Worm (Caenorhabditis elegans) whole organism, L4 larva: ENCODE results near the gene C16D9.9.

Source experiments
- R02D3.7 ChIP-seq: fragments of 150-350 bp; sonication (generic microtip); optimal IDR thresholded peaks from 3 replicates; lab custom pipeline; 2014; ENCODE audit warnings: missing biosample characterization, missing genetic modification characterization
- T20F7.1 ChIP-seq: fragments of 200-800 bp; sonication (Bioruptor generic); optimal IDR thresholded peaks from 2 replicates; lab custom pipeline; 2018; ENCODE audit warnings: mild to moderate bottlenecking, missing genetic modification characterization, missing compliant biosample characterization
- T26A8.4 ChIP-seq: fragments of 200-800 bp; sonication (Bioruptor generic); IDR thresholded peaks from 2 replicates; pipeline ENCODE4 v1.3.6; 2022; ENCODE audit warnings: missing genetic modification characterization, missing compliant biosample characterization
- Y105C5A.15 ChIP-seq: fragments of 200-800 bp; sonication (Bioruptor generic); IDR thresholded peaks from 2 replicates; pipeline ENCODE4 v1.3.6; 2022; ENCODE audit warnings: missing genetic modification characterization, missing compliant biosample characterization
- Y75B8A.6 ChIP-seq: fragments of 200-800 bp; sonication (Bioruptor generic); IDR thresholded peaks from 2 replicates; pipeline ENCODE4 v1.3.6; 2022; ENCODE audit warnings: missing genetic modification reagents, missing genetic modification characterization, missing compliant biosample characterization
- ZK337.2 ChIP-seq: fragments of 200-800 bp; sonication (Bioruptor generic); IDR thresholded peaks from 2 replicates; pipeline ENCODE4 v1.3.6; 2022; ENCODE audit warnings: missing genetic modification reagents, missing genetic modification characterization, missing compliant biosample characterization
- aha-1 ChIP-seq: fragments of 150-350 bp; peaks from one replicate; lab custom pipeline; 2014; ENCODE audit warnings: missing biosample characterization, missing genetic modification characterization
- ama-1 ChIP-seq: fragments of 150-350 bp; optimal IDR thresholded peaks from 2 replicates; lab custom pipeline; 2014; ENCODE audit warnings: inconsistent platforms, mixed read lengths
- ceh-44 ChIP-seq: fragments of 200-800 bp; sonication (Bioruptor generic); IDR thresholded peaks from 2 replicates; pipeline ENCODE4 v1.3.6; 2022; ENCODE audit warnings: missing genetic modification reagents, missing genetic modification characterization, missing compliant biosample characterization
- ces-1 ChIP-seq: fragments of 150-350 bp; sonication (generic microtip); optimal IDR thresholded peaks from 4 replicates; lab custom pipeline; 2014; ENCODE audit warnings: missing biosample characterization, missing genetic modification reagents, missing genetic modification characterization
- cey-2 ChIP-seq: sonication (generic microtip); optimal IDR thresholded peaks from 3 replicates; lab custom pipeline; 2017; ENCODE audit warnings: missing genetic modification characterization, mild to moderate bottlenecking, missing compliant biosample characterization, antibody characterized with exemption, borderline replicate concordance; ENCODE audit not compliant: insufficient read depth
- daf-16 ChIP-seq, 3 experiments: sonication (generic microtip); optimal IDR thresholded peaks; 2 replicates each; lab custom pipeline; 2016 to 2017; ENCODE audit warnings: missing genetic modification characterization in 3 of 3, missing genetic modification reagents in 3 of 3, mild to moderate bottlenecking in 2 of 3, missing compliant biosample characterization in 2 of 3, missing biosample characterization in 1 of 3, moderate library complexity in 1 of 3
- dmd-6 ChIP-seq: fragments of 200-800 bp; sonication (Bioruptor generic); IDR thresholded peaks from 2 replicates; pipeline ENCODE4 v1.3.6; 2022; ENCODE audit warnings: missing genetic modification reagents, missing genetic modification characterization, missing compliant biosample characterization
- dpl-1 ChIP-seq: fragments of 150-350 bp; optimal IDR thresholded peaks from 2 replicates; lab custom pipeline; 2014; ENCODE audit warnings: missing biosample characterization, missing genetic modification reagents, missing genetic modification characterization
- dve-1 ChIP-seq: sonication (generic microtip); optimal IDR thresholded peaks from 2 replicates; lab custom pipeline; 2017; ENCODE audit warnings: antibody characterized with exemption, mild to moderate bottlenecking, missing genetic modification characterization, missing compliant biosample characterization; ENCODE audit not compliant: insufficient read depth
- fos-1 ChIP-seq: fragments of 150-350 bp; optimal IDR thresholded peaks from 2 replicates; lab custom pipeline; 2014; ENCODE audit warnings: missing biosample characterization, missing genetic modification characterization
- hlh-30 ChIP-seq: sonication (generic microtip); optimal IDR thresholded peaks from 2 replicates; lab custom pipeline; 2017; ENCODE audit warnings: antibody characterized with exemption, mild to moderate bottlenecking, missing genetic modification characterization, missing compliant biosample characterization; ENCODE audit not compliant: insufficient read depth
- lin-29 ChIP-seq: fragments of 200-800 bp; sonication (Bioruptor generic); IDR thresholded peaks from 2 replicates; pipeline ENCODE4 v1.3.6; 2022; ENCODE audit warnings: missing genetic modification reagents, missing genetic modification characterization, missing compliant biosample characterization
- mep-1 ChIP-seq: fragments of 150-350 bp; sonication (generic microtip); optimal IDR thresholded peaks from 3 replicates; lab custom pipeline; 2014; ENCODE audit warnings: missing biosample characterization, missing genetic modification characterization
- nhr-10 ChIP-seq: fragments of 150-350 bp; optimal IDR thresholded peaks from 2 replicates; lab custom pipeline; 2014; ENCODE audit warnings: missing biosample characterization, missing genetic modification characterization
- nhr-102 ChIP-seq: sonication (generic microtip); optimal IDR thresholded peaks from 2 replicates; lab custom pipeline; 2016; ENCODE audit warnings: mild to moderate bottlenecking, missing genetic modification characterization, moderate library complexity, missing compliant biosample characterization
- nhr-42 ChIP-seq: fragments of 200-800 bp; sonication (Bioruptor generic); IDR thresholded peaks from 2 replicates; pipeline ENCODE4 v1.3.6; 2022; ENCODE audit warnings: missing genetic modification characterization, missing compliant biosample characterization
- nhr-48 ChIP-seq: sonication (generic microtip); optimal IDR thresholded peaks from 2 replicates; lab custom pipeline; 2016; ENCODE audit warnings: mild to moderate bottlenecking, missing genetic modification characterization, missing compliant biosample characterization
- nhr-76 ChIP-seq: fragments of 150-350 bp; optimal IDR thresholded peaks from 2 replicates; lab custom pipeline; 2014; ENCODE audit warnings: missing biosample characterization, missing genetic modification characterization
- pqm-1 ChIP-seq: sonication (generic microtip); optimal IDR thresholded peaks from 2 replicates; lab custom pipeline; 2017; ENCODE audit warnings: missing biosample characterization, missing genetic modification characterization
- sdz-12 ChIP-seq: fragments of 200-800 bp; sonication (Bioruptor generic); optimal IDR thresholded peaks from 2 replicates; lab custom pipeline; 2018; ENCODE audit warnings: mild to moderate bottlenecking, missing genetic modification characterization, missing compliant biosample characterization
- set-16 ChIP-seq: fragments of 200-800 bp; sonication (Bioruptor generic); IDR thresholded peaks from 2 replicates; pipeline ENCODE4 v1.3.6; 2022; ENCODE audit warnings: missing genetic modification reagents, missing genetic modification characterization, missing compliant biosample characterization
- skn-1 ChIP-seq: fragments of 150-350 bp; optimal IDR thresholded peaks from 2 replicates; lab custom pipeline; 2014; ENCODE audit warnings: missing biosample characterization, missing genetic modification characterization
- vab-7 ChIP-seq: fragments of 200-800 bp; sonication (Bioruptor generic); IDR thresholded peaks from 2 replicates; pipeline ENCODE4 v1.3.6; 2022; ENCODE audit warnings: missing genetic modification reagents, missing genetic modification characterization, missing compliant biosample characterization
- zip-2 ChIP-seq: fragments of 150-350 bp; optimal IDR thresholded peaks from 2 replicates; lab custom pipeline; 2014; ENCODE audit warnings: missing biosample characterization, missing genetic modification characterization
- ztf-11 ChIP-seq: fragments of 150-350 bp; optimal IDR thresholded peaks from 2 replicates; lab custom pipeline; 2014; ENCODE audit warnings: missing biosample characterization, missing genetic modification characterization

C16D9.9 gene

ce11 chrV:8300935-8301535 is 37.0 kb downstream of the C16D9.9 start, which contains the start of gene W02D7.6 (continued):
- peak; percentile 26 for TF ChIP-seq nhr-102 (tag; lab: Kevin White, UChicago)
- TF ChIP-seq fos-1 (tag; lab: Kevin White, UChicago) = no peak
- no peak for TF ChIP-seq nhr-10
- no peak for TF ChIP-seq Y105C5A.15
- no peak for TF ChIP-seq cey-2
- peak; percentile 20 for TF ChIP-seq dve-1 (tag; lab: Kevin White, UChicago)
- TF ChIP-seq nhr-76 (tag; lab: Kevin White, UChicago) = no peak
- no peak for TF ChIP-seq ZK337.2 (GFP tag; lab: Robert Waterston, UW)
- TF ChIP-seq nhr-42 = no peak
- TF ChIP-seq ces-1 (GFP tag; lab: Kevin White, UChicago) = no peak
- TF ChIP-seq Y75B8A.6 (GFP tag; lab: Robert Waterston, UW) = no peak
- TF ChIP-seq nhr-48 (tag; lab: Kevin White, UChicago) = no peak
- no peak for TF ChIP-seq skn-1 (tag; lab: Kevin White, UChicago)
- no peak for TF ChIP-seq sdz-12 (GFP tag; lab: Kevin White, UChicago)
- no peak for TF ChIP-seq set-16 (GFP tag; lab: Robert Waterston, UW)
- TF ChIP-seq ama-1 = peak; percentile 80
- no peak for TF ChIP-seq aha-1
- TF ChIP-seq T26A8.4 (GFP tag; lab: Robert Waterston, UW) = no peak; the same call in 1 of the 2 replicates
- TF ChIP-seq dpl-1 (GFP tag; lab: Kevin White, UChicago) = peak; percentile 31
- no peak for TF ChIP-seq lin-29
- no peak for TF ChIP-seq ztf-11 (tag; lab: Kevin White, UChicago)

ce11 chrV:8302522-8302921 is 38.5 kb downstream of the C16D9.9 start, which contains the start of gene sel-9:
sel-9 (minus strand) TSS chrV:8302580.
- peak; percentile 67 for TF ChIP-seq aha-1
- no peak for TF ChIP-seq daf-16 (GFP tag; optimal IDR thresholded peaks at IDR 0.05; lab: Kevin White, UChicago)
- peak; percentile 27 for TF ChIP-seq daf-16 (tag; optimal IDR thresholded peaks at IDR 0.05; lab: Kevin White, UChicago)
- peak; percentile 97 for TF ChIP-seq T20F7.1 (GFP tag; lab: Kevin White, UChicago)
- TF ChIP-seq R02D3.7 = no peak
- no peak for TF ChIP-seq vab-7 (GFP tag; lab: Robert Waterston, UW)
- no peak for TF ChIP-seq nhr-102 (tag; lab: Kevin White, UChicago)
- peak; percentile 38 for TF ChIP-seq hlh-30 (tag; lab: Kevin White, UChicago)
- peak; percentile 37 for TF ChIP-seq dve-1 (tag; lab: Kevin White, UChicago)
- peak; percentile 89 for TF ChIP-seq dpl-1 (GFP tag; lab: Kevin White, UChicago)
- TF ChIP-seq mep-1 (tag; lab: Kevin White, UChicago) = peak; percentile 45
- no peak for TF ChIP-seq Y75B8A.6 (GFP tag; lab: Robert Waterston, UW)

- TF ChIP-seq dve-1 (tag; lab: Kevin White, UChicago) = peak; percentile 5
- TF ChIP-seq daf-16 (GFP tag; optimal IDR thresholded peaks at IDR 0.05; lab: Kevin White, UChicago) = no peak
- peak; percentile 66 for TF ChIP-seq daf-16 (tag; optimal IDR thresholded peaks at IDR 0.05; lab: Kevin White, UChicago)
- no peak for TF ChIP-seq zip-2 (tag; lab: Kevin White, UChicago)
These were observed 40.6 kb downstream of the C16D9.9 start, which contains the start of gene W02D7.11 for ce11 chrV:8304461-8305195. W02D7.11 (minus strand) TSS chrV:8304511.

- TF ChIP-seq pqm-1 (peak; percentile 46), aha-1 (no peak), ceh-44 (no peak), daf-16 (GFP tag; optimal IDR thresholded peaks at IDR 0.05; lab: Kevin White, UChicago) (no peak), daf-16 (tag; optimal IDR thresholded peaks at IDR 0.05; lab: Kevin White, UChicago) (peak; percentile 38), dve-1 (tag; lab: Kevin White, UChicago) (peak; percentile 43), dmd-6 (GFP tag; lab: Robert Waterston, UW) (peak; percentile 74)
These were observed 41.9 kb downstream of the C16D9.9 start for ce11 chrV:8305940-8306339.
